Fruit fly (Drosophila melanogaster) whole organism, adult: ENCODE data around the gene CG42395.

Experiments used
- Clk ChIP-seq: fragments of 200-800 bp; sonication (Bioruptor generic); optimal IDR thresholded peaks from 2 replicates; lab custom pipeline; 2017; ENCODE audit warnings: missing biosample characterization, missing genetic modification characterization
- kay ChIP-seq: fragments of 200-800 bp; sonication (Bioruptor generic); peaks from one replicate; lab custom pipeline; 2016; ENCODE audit warnings: missing biosample characterization, missing genetic modification characterization, borderline replicate concordance
- ovo ChIP-seq: fragments of 200-800 bp; sonication (Bioruptor generic); optimal IDR thresholded peaks from 2 replicates; lab custom pipeline; 2016; ENCODE audit warnings: missing biosample characterization, missing genetic modification characterization

- TF ChIP-seq Clk (GFP tag; lab: Kevin White, UChicago): no peak
- TF ChIP-seq kay (GFP tag; lab: Kevin White, UChicago): no peak
- no peak for TF ChIP-seq ovo
Observed at dm6 chrX:9587881-9588280, 11.8 kb upstream of the CG42395 start.
